Worm (Caenorhabditis elegans) whole organism, L3 larva: ENCODE data around the gene K12H4.5.

Experiments used
- R02D3.7 ChIP-seq: fragments of 150-350 bp; optimal IDR thresholded peaks from 2 replicates; lab custom pipeline; 2014; ENCODE audit warnings: missing biosample characterization, missing genetic modification characterization
- ZK546.5 ChIP-seq: sonication (generic microtip); optimal IDR thresholded peaks from 2 replicates; lab custom pipeline; 2017; ENCODE audit warnings: missing biosample characterization, missing genetic modification characterization
- aly-2 ChIP-seq: fragments of 150-350 bp; optimal IDR thresholded peaks from 2 replicates; lab custom pipeline; 2014; ENCODE audit warnings: missing biosample characterization, missing genetic modification characterization
- ama-1 ChIP-seq: fragments of 150-350 bp; optimal IDR thresholded peaks from 2 replicates; lab custom pipeline; 2018
- ceh-16 ChIP-seq: sonication (generic microtip); optimal IDR thresholded peaks from 2 replicates; lab custom pipeline; 2017; ENCODE audit warnings: missing biosample characterization, missing genetic modification characterization
- ceh-9 ChIP-seq: sonication (generic microtip); optimal IDR thresholded peaks from 2 replicates; lab custom pipeline; 2018; ENCODE audit warnings: missing biosample characterization, missing genetic modification characterization
- daf-12 ChIP-seq: fragments of 150-350 bp; optimal IDR thresholded peaks from 2 replicates; lab custom pipeline; 2014; ENCODE audit warnings: missing biosample characterization, missing genetic modification reagents, missing genetic modification characterization
- egl-27 ChIP-seq: sonication (generic microtip); optimal IDR thresholded peaks from 4 replicates; lab custom pipeline; 2017; ENCODE audit warnings: missing biosample characterization, missing genetic modification reagents, missing genetic modification characterization
- egl-5 ChIP-seq: fragments of 150-350 bp; optimal IDR thresholded peaks from 2 replicates; lab custom pipeline; 2017; ENCODE audit warnings: missing biosample characterization, missing genetic modification reagents, missing genetic modification characterization, inconsistent platforms
- elt-1 ChIP-seq: fragments of 150-350 bp; optimal IDR thresholded peaks from 2 replicates; lab custom pipeline; 2014; ENCODE audit warnings: missing biosample characterization, missing genetic modification characterization
- elt-2 ChIP-seq: sonication (generic microtip); optimal IDR thresholded peaks from 2 replicates; lab custom pipeline; 2016; ENCODE audit warnings: missing genetic modification reagents, mild to moderate bottlenecking, missing genetic modification characterization, missing compliant biosample characterization
- fkh-10 ChIP-seq: sonication (generic microtip); optimal IDR thresholded peaks from 2 replicates; lab custom pipeline; 2017; ENCODE audit warnings: missing biosample characterization, missing genetic modification reagents, missing genetic modification characterization
- fos-1 ChIP-seq: fragments of 150-350 bp; optimal IDR thresholded peaks from 2 replicates; lab custom pipeline; 2014; ENCODE audit warnings: missing biosample characterization, missing genetic modification characterization
- jun-1 ChIP-seq: fragments of 150-350 bp; optimal IDR thresholded peaks from 2 replicates; lab custom pipeline; 2014; ENCODE audit warnings: missing biosample characterization, missing genetic modification reagents, missing genetic modification characterization
- lin-15B ChIP-seq: fragments of 150-350 bp; optimal IDR thresholded peaks from 2 replicates; lab custom pipeline; 2014; ENCODE audit warnings: missing biosample characterization, missing genetic modification characterization
- lin-39 ChIP-seq: fragments of 150-350 bp; optimal IDR thresholded peaks from 2 replicates; lab custom pipeline; 2018; ENCODE audit warnings: missing biosample characterization, missing genetic modification reagents, missing genetic modification characterization
- lsy-12 ChIP-seq: sonication (generic microtip); optimal IDR thresholded peaks from 2 replicates; lab custom pipeline; 2016; ENCODE audit warnings: mild to moderate bottlenecking, missing genetic modification characterization, missing compliant biosample characterization
- mml-1 ChIP-seq: fragments of 150-350 bp; sonication (generic microtip); optimal IDR thresholded peaks from 3 replicates; lab custom pipeline; 2014; ENCODE audit warnings: missing biosample characterization, missing genetic modification characterization
- nfya-1 ChIP-seq: sonication (generic microtip); optimal IDR thresholded peaks from 2 replicates; lab custom pipeline; 2017; ENCODE audit warnings: missing genetic modification characterization, mild to moderate bottlenecking, missing compliant biosample characterization, antibody characterized with exemption, moderate library complexity; ENCODE audit not compliant: insufficient read depth
- nhr-11 ChIP-seq: fragments of 150-350 bp; optimal IDR thresholded peaks from 2 replicates; lab custom pipeline; 2014; ENCODE audit warnings: missing biosample characterization, missing genetic modification characterization
- nhr-23 ChIP-seq: fragments of 150-350 bp; optimal IDR thresholded peaks from 2 replicates; lab custom pipeline; 2014; ENCODE audit warnings: missing biosample characterization, missing genetic modification reagents, missing genetic modification characterization
- nhr-237 ChIP-seq: fragments of 150-350 bp; optimal IDR thresholded peaks from 2 replicates; lab custom pipeline; 2014; ENCODE audit warnings: missing biosample characterization, missing genetic modification characterization
- nhr-25 ChIP-seq: sonication (generic microtip); optimal IDR thresholded peaks from 2 replicates; lab custom pipeline; 2017; ENCODE audit warnings: missing biosample characterization, missing genetic modification characterization
- nhr-43 ChIP-seq: sonication (generic microtip); optimal IDR thresholded peaks from 2 replicates; lab custom pipeline; 2016; ENCODE audit warnings: mild to moderate bottlenecking, missing genetic modification characterization, missing compliant biosample characterization; ENCODE audit not compliant: poor library complexity, severe bottlenecking
- nhr-76 ChIP-seq: fragments of 150-350 bp; sonication (generic microtip); optimal IDR thresholded peaks from 5 replicates; lab custom pipeline; 2014; ENCODE audit warnings: missing biosample characterization, missing genetic modification characterization
- nhr-77 ChIP-seq: fragments of 150-350 bp; optimal IDR thresholded peaks from 2 replicates; lab custom pipeline; 2014; ENCODE audit warnings: missing biosample characterization, missing genetic modification characterization
- pha-4 ChIP-seq: fragments of 150-350 bp; optimal IDR thresholded peaks from 2 replicates; lab custom pipeline; 2014; ENCODE audit warnings: missing biosample characterization, missing genetic modification reagents, missing genetic modification characterization
- sea-2 ChIP-seq: fragments of 150-350 bp; sonication (generic microtip); optimal IDR thresholded peaks from 4 replicates; lab custom pipeline; 2014; ENCODE audit warnings: missing biosample characterization, missing genetic modification reagents, missing genetic modification characterization
- skn-1 ChIP-seq: fragments of 150-350 bp; optimal IDR thresholded peaks from 2 replicates; lab custom pipeline; 2014; ENCODE audit warnings: missing biosample characterization, missing genetic modification characterization
- snpc-4 ChIP-seq: fragments of 150-350 bp; optimal IDR thresholded peaks from 2 replicates; lab custom pipeline; 2014; ENCODE audit warnings: missing biosample characterization, missing genetic modification characterization
- tbx-2 ChIP-seq: sonication (generic microtip); optimal IDR thresholded peaks from 2 replicates; lab custom pipeline; 2016; ENCODE audit warnings: mild to moderate bottlenecking, missing genetic modification characterization, missing compliant biosample characterization
- unc-39 ChIP-seq: sonication (generic microtip); optimal IDR thresholded peaks from 4 replicates; lab custom pipeline; 2017; ENCODE audit warnings: missing biosample characterization, missing genetic modification characterization
- unc-62 ChIP-seq: fragments of 150-350 bp; sonication (generic microtip); optimal IDR thresholded peaks from 4 replicates; lab custom pipeline; 2014; ENCODE audit warnings: missing biosample characterization, missing genetic modification reagents, missing genetic modification characterization
- ztf-4 ChIP-seq: fragments of 150-350 bp; optimal IDR thresholded peaks from 2 replicates; lab custom pipeline; 2014; ENCODE audit warnings: missing biosample characterization, missing genetic modification characterization

Gene K12H4.5

ce11 chrIII:8066989-8067388 lies 22.7 kb downstream of the K12H4.5 start, which contains the start of gene pros-1:
TSS of gene pros-1 (plus strand) at chrIII:8067289.
- no peak for TF ChIP-seq fkh-10 (GFP tag; lab: Kevin White, UChicago)
- no peak for TF ChIP-seq ceh-9 (tag; lab: Kevin White, UChicago)
- no peak for TF ChIP-seq egl-5 (tag; lab: Kevin White, UChicago)
- TF ChIP-seq lin-39 (tag; lab: Kevin White, UChicago), result no peak
- no peak for TF ChIP-seq elt-2
- TF ChIP-seq skn-1, result no peak
- TF ChIP-seq fos-1 (tag; lab: Kevin White, UChicago), result no peak
- no peak for TF ChIP-seq ztf-4
- TF ChIP-seq ceh-16 (tag; lab: Kevin White, UChicago), result no peak

ce11 chrIII:8067798-8068197 lies 23.5 kb downstream of the K12H4.5 start:
- TF ChIP-seq elt-1 (tag; lab: Kevin White, UChicago) (no peak), ztf-4 (no peak), ZK546.5 (no peak), skn-1 (no peak), ceh-16 (tag; lab: Kevin White, UChicago) (no peak), fos-1 (tag; lab: Kevin White, UChicago) (no peak)
- TF ChIP-seq, all 47 proteins: peak for 0

DNA sequence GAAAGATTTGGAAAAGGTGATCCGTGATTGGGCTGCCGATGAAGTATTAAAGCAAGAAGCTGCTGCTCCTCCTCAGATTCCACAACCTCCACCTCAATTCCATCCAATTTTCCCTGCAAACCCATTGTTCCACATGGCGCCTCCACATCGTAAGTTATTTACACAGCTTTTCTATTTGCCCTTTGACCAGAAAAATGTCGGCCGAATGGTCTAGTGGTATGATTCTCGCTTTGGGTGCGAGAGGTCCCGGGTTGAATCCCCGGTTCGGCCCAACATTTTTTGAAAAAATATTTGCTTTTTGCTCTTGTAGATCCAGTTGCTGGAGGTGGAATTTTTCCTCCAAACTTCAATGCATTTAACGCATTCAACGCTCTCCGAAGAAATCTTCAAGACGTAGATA lies 24.9 kb downstream of the K12H4.5 start:
- TF ChIP-seq nhr-77 (no peak), skn-1 (no peak), jun-1 (tag; lab: Kevin White, UChicago) (no peak), unc-62 (GFP tag; lab: Kevin White, UChicago) (no peak), ceh-9 (tag; lab: Kevin White, UChicago) (no peak)

- no peak for TF ChIP-seq ceh-9 (tag; lab: Kevin White, UChicago)
- no peak for TF ChIP-seq unc-62 (GFP tag; lab: Kevin White, UChicago)
- TF ChIP-seq ztf-4, result no peak
- no peak for TF ChIP-seq nhr-77
- TF ChIP-seq fkh-10 (GFP tag; lab: Kevin White, UChicago), result no peak
- TF ChIP-seq lin-15B (tag; lab: Kevin White, UChicago), result no peak
- no peak for TF ChIP-seq R02D3.7 (tag; lab: Kevin White, UChicago)
- no peak for TF ChIP-seq unc-39 (tag; lab: Kevin White, UChicago)
Observed at ce11 chrIII:8077180-8077579, 32.9 kb downstream of the K12H4.5 start.

ce11 chrIII:8080165-8080738 lies 36.0 kb downstream of the K12H4.5 start, which contains the start of the genes dcr-1 and apc-2:
TSS of gene dcr-1 (minus strand) at chrIII:8080281.
TSS of gene apc-2 (plus strand) at chrIII:8080629.
- TF ChIP-seq lin-39 (tag; lab: Kevin White, UChicago) (no peak), ceh-16 (tag; lab: Kevin White, UChicago) (no peak), lsy-12 (tag; lab: Kevin White, UChicago) (no peak)

ce11 chrIII:8085355-8085754 lies 41.1 kb downstream of the K12H4.5 start, which contains the start of the genes K06H7.7 and grp-1:
TSS of gene K06H7.7 (minus strand) at chrIII:8085475.
TSS of gene grp-1 (plus strand) at chrIII:8085705.
- TF ChIP-seq pha-4 (tag; lab: Kevin White, UChicago), result peak; percentile 71
- TF ChIP-seq mml-1, result no peak
- TF ChIP-seq lin-15B (tag; lab: Kevin White, UChicago), result peak; percentile 73
- TF ChIP-seq snpc-4 (tag; lab: Kevin White, UChicago), result no peak
- TF ChIP-seq nfya-1 (tag; lab: Kevin White, UChicago), result peak; percentile 72
- no peak for TF ChIP-seq sea-2 (GFP tag; lab: Kevin White, UChicago)
- TF ChIP-seq jun-1 (tag; lab: Kevin White, UChicago), result no peak
- peak; percentile 21 for TF ChIP-seq nhr-25 (tag; lab: Kevin White, UChicago)
- peak; percentile 49 for TF ChIP-seq nhr-43 (tag; lab: Kevin White, UChicago)
- TF ChIP-seq egl-5 (tag; lab: Kevin White, UChicago), result peak; percentile 56
- peak; percentile 81 for TF ChIP-seq nhr-23 (tag; lab: Kevin White, UChicago)
- no peak for TF ChIP-seq ama-1 (lab: Kevin White, UChicago)

ce11 chrIII:8088235-8088634 lies 43.9 kb downstream of the K12H4.5 start, which contains the start of gene vms-1:
TSS of gene vms-1 (plus strand) at chrIII:8088535.
- TF ChIP-seq aly-2 (tag; lab: Kevin White, UChicago) (no peak), pha-4 (tag; lab: Kevin White, UChicago) (no peak), daf-12 (no peak), unc-62 (GFP tag; lab: Kevin White, UChicago) (no peak), nhr-237 (tag; lab: Kevin White, UChicago) (no peak), nfya-1 (tag; lab: Kevin White, UChicago) (no peak), tbx-2 (tag; lab: Kevin White, UChicago) (no peak), nhr-11 (no peak), egl-27 (no peak), nhr-76 (tag; lab: Kevin White, UChicago) (no peak)
